Fruit fly (Drosophila melanogaster) whole organism, embryonic: ENCODE measurements around the gene CG43400.

ENCODE experiments used
- Bgb ChIP-seq: fragments of 200-800 bp; sonication (Bioruptor generic); IDR thresholded peaks from 2 replicates; pipeline ENCODE4 v1.3.6; 2022; ENCODE audit warnings: missing biosample characterization, missing genetic modification characterization; ENCODE audit not compliant: partially characterized antibody
- CG11456 ChIP-seq: fragments of 200-800 bp; sonication (Bioruptor generic); IDR thresholded peaks from 3 replicates; pipeline ENCODE4 v1.3.6; 2022; ENCODE audit warnings: missing biosample characterization, missing genetic modification characterization
- CG11696 ChIP-seq: fragments of 200-800 bp; sonication (Bioruptor generic); IDR thresholded peaks from 2 replicates; pipeline ENCODE4 v1.3.6; 2022; ENCODE audit warnings: missing biosample characterization, missing genetic modification characterization
- CG12744 ChIP-seq: fragments of 200-800 bp; sonication (Bioruptor generic); optimal IDR thresholded peaks from 2 replicates; lab custom pipeline; 2016; ENCODE audit warnings: missing biosample characterization, missing genetic modification characterization
- CG12769 ChIP-seq: fragments of 200-800 bp; sonication (Bioruptor generic); optimal IDR thresholded peaks from 2 replicates; lab custom pipeline; 2019; ENCODE audit warnings: missing biosample characterization, mild to moderate bottlenecking, missing genetic modification characterization, moderate library complexity
- CG13123 ChIP-seq: fragments of 200-800 bp; sonication (Bioruptor generic); optimal IDR thresholded peaks from 2 replicates; lab custom pipeline; 2016; ENCODE audit warnings: missing biosample characterization, missing genetic modification characterization
- CG14667 ChIP-seq: fragments of 200-800 bp; sonication (Bioruptor generic); IDR thresholded peaks from 2 replicates; pipeline ENCODE4 v1.3.6; 2022; ENCODE audit warnings: missing biosample characterization, missing genetic modification characterization
- CG17829 ChIP-seq: fragments of 200-800 bp; optimal IDR thresholded peaks from 2 replicates; lab custom pipeline; 2019; ENCODE audit warnings: missing biosample characterization, mild to moderate bottlenecking, missing genetic modification characterization, moderate library complexity
- CG1832 ChIP-seq: fragments of 200-800 bp; sonication (Bioruptor generic); optimal IDR thresholded peaks from 2 replicates; lab custom pipeline; 2017; ENCODE audit warnings: missing biosample characterization, mild to moderate bottlenecking, missing genetic modification characterization, inconsistent platforms
- CG31388 ChIP-seq: fragments of 200-800 bp; sonication (Bioruptor generic); optimal IDR thresholded peaks from 2 replicates; lab custom pipeline; 2016; ENCODE audit warnings: missing biosample characterization, missing genetic modification characterization
- CG3838 ChIP-seq: fragments of 200-800 bp; sonication (Bioruptor generic); optimal IDR thresholded peaks from 3 replicates; lab custom pipeline; 2016; ENCODE audit warnings: missing biosample characterization, missing genetic modification characterization
- CG4360 ChIP-seq: fragments of 200-800 bp; sonication (Bioruptor generic); IDR thresholded peaks from 2 replicates; pipeline ENCODE4 v1.3.6; 2022; ENCODE audit warnings: missing biosample characterization, missing genetic modification characterization
- CG4424 ChIP-seq: fragments of 200-800 bp; sonication (Bioruptor generic); optimal IDR thresholded peaks from 3 replicates; lab custom pipeline; 2016; ENCODE audit warnings: missing biosample characterization, missing genetic modification characterization
- CG4707 ChIP-seq: fragments of 200-800 bp; sonication (Bioruptor generic); optimal IDR thresholded peaks from 2 replicates; lab custom pipeline; 2018; ENCODE audit warnings: missing biosample characterization, mild to moderate bottlenecking, missing genetic modification characterization, moderate library complexity
- CG6813 ChIP-seq: fragments of 200-800 bp; sonication (Bioruptor generic); optimal IDR thresholded peaks from 2 replicates; lab custom pipeline; 2017; ENCODE audit warnings: missing biosample characterization, missing genetic modification characterization, mild to moderate bottlenecking, moderate library complexity, missing genetic modification reagents
- CG7745 ChIP-seq: fragments of 200-800 bp; sonication (Bioruptor generic); optimal IDR thresholded peaks from 2 replicates; lab custom pipeline; 2018; ENCODE audit warnings: missing biosample characterization, mild to moderate bottlenecking, missing genetic modification characterization, moderate library complexity
- CG9215 ChIP-seq: fragments of 200-800 bp; sonication (Bioruptor generic); IDR thresholded peaks from 2 replicates; pipeline ENCODE4 v1.3.6; 2022; ENCODE audit warnings: missing biosample characterization, missing genetic modification characterization
- CG9437 ChIP-seq: fragments of 200-800 bp; sonication (Bioruptor generic); optimal IDR thresholded peaks from 2 replicates; lab custom pipeline; 2018; ENCODE audit warnings: missing biosample characterization, mild to moderate bottlenecking, missing genetic modification characterization
- CG9932 ChIP-seq: fragments of 200-800 bp; sonication (Bioruptor generic); IDR thresholded peaks from 2 replicates; pipeline ENCODE4 v1.3.6; 2022; ENCODE audit warnings: missing biosample characterization, missing genetic modification characterization
- D ChIP-seq, 2 experiments: fragments of 200-800 bp in 1 of 2; fragments of >200 bp in 1 of 2; sonication (Bioruptor generic) in 1 of 2; optimal IDR thresholded peaks; 2 replicates in 1 of 2; 3 replicates in 1 of 2; lab custom pipeline; 2017; ENCODE audit warnings: mild to moderate bottlenecking in 1 of 2, missing biosample characterization in 1 of 2, missing genetic modification characterization in 1 of 2, missing genetic modification reagents in 1 of 2
- D19B ChIP-seq: fragments of 200-800 bp; sonication (Bioruptor generic); optimal IDR thresholded peaks from 2 replicates; lab custom pipeline; 2017; ENCODE audit warnings: missing biosample characterization, mild to moderate bottlenecking, missing genetic modification characterization
- Deaf1 ChIP-seq: fragments of 200-800 bp; optimal IDR thresholded peaks from 3 replicates; lab custom pipeline; 2019; ENCODE audit warnings: missing biosample characterization, mild to moderate bottlenecking, missing genetic modification characterization, moderate library complexity
- Dll ChIP-seq: fragments of 200-800 bp; sonication (Bioruptor generic); IDR thresholded peaks from 4 replicates; pipeline ENCODE4 v1.3.6; 2022; ENCODE audit warnings: missing biosample characterization, missing genetic modification characterization; ENCODE audit not compliant: partially characterized antibody
- Fer2 ChIP-seq: fragments of 200-800 bp; sonication (Bioruptor generic); optimal IDR thresholded peaks from 2 replicates; lab custom pipeline; 2018; ENCODE audit warnings: missing biosample characterization, mild to moderate bottlenecking, missing genetic modification characterization, moderate library complexity
- H2.0 ChIP-seq: fragments of 200-800 bp; sonication (Bioruptor generic); IDR thresholded peaks from 2 replicates; pipeline ENCODE4 v1.3.6; 2022; ENCODE audit warnings: missing biosample characterization, missing genetic modification characterization
- Lim3 ChIP-seq: fragments of 200-800 bp; sonication (Bioruptor generic); IDR thresholded peaks from 2 replicates; pipeline ENCODE4 v1.3.6; 2022; ENCODE audit warnings: missing biosample characterization, missing genetic modification characterization
- Nf-YA ChIP-seq: fragments of 200-800 bp; sonication (Bioruptor generic); IDR thresholded peaks from 2 replicates; pipeline ENCODE4 v1.3.6; 2022; ENCODE audit warnings: missing biosample characterization, missing genetic modification characterization
- Nf-YC ChIP-seq: fragments of 200-800 bp; optimal IDR thresholded peaks from 3 replicates; lab custom pipeline; 2019; ENCODE audit warnings: missing biosample characterization, mild to moderate bottlenecking, missing genetic modification characterization, moderate library complexity
- Rfx ChIP-seq: fragments of 200-800 bp; sonication (Bioruptor generic); IDR thresholded peaks from 2 replicates; pipeline ENCODE4 v1.3.6; 2022; ENCODE audit warnings: missing biosample characterization, missing genetic modification characterization
- Sox102F ChIP-seq: fragments of 200-800 bp; sonication (Bioruptor generic); optimal IDR thresholded peaks from 2 replicates; lab custom pipeline; 2018; ENCODE audit warnings: missing biosample characterization, mild to moderate bottlenecking, missing genetic modification characterization, moderate library complexity
- Ssrp ChIP-seq: fragments of 200-800 bp; sonication (Bioruptor generic); optimal IDR thresholded peaks from 2 replicates; lab custom pipeline; 2018; ENCODE audit warnings: missing biosample characterization, mild to moderate bottlenecking, missing genetic modification characterization, moderate library complexity
- TFAM ChIP-seq: fragments of 200-800 bp; sonication (Bioruptor generic); optimal IDR thresholded peaks from 2 replicates; lab custom pipeline; 2017; ENCODE audit warnings: missing biosample characterization, missing genetic modification characterization, inconsistent platforms
- Vsx1 ChIP-seq: fragments of 200-800 bp; sonication (Bioruptor generic); optimal IDR thresholded peaks from 2 replicates; lab custom pipeline; 2017; ENCODE audit warnings: missing biosample characterization, mild to moderate bottlenecking, missing genetic modification characterization, missing genetic modification reagents
- ci ChIP-seq: fragments of 200-800 bp; sonication (Bioruptor generic); IDR thresholded peaks from 3 replicates; pipeline ENCODE4 v1.3.6; 2022; ENCODE audit warnings: missing biosample characterization, missing genetic modification characterization
- cwo ChIP-seq: fragments of 200-800 bp; sonication (Bioruptor generic); optimal IDR thresholded peaks from 3 replicates; lab custom pipeline; 2017; ENCODE audit warnings: missing biosample characterization, missing genetic modification characterization, mild to moderate bottlenecking, moderate library complexity, missing genetic modification reagents
- dmrt11E ChIP-seq: fragments of 200-800 bp; sonication (Bioruptor generic); optimal IDR thresholded peaks from 3 replicates; lab custom pipeline; 2018; ENCODE audit warnings: missing biosample characterization, mild to moderate bottlenecking, missing genetic modification characterization, moderate library complexity
- gce ChIP-seq: fragments of 200-800 bp; sonication (Bioruptor generic); IDR thresholded peaks from 3 replicates; pipeline ENCODE4 v1.3.6; 2022; ENCODE audit warnings: missing biosample characterization, missing genetic modification characterization
- grau ChIP-seq: fragments of 200-800 bp; optimal IDR thresholded peaks from 3 replicates; lab custom pipeline; 2019; ENCODE audit warnings: missing biosample characterization, mild to moderate bottlenecking, missing genetic modification characterization, moderate library complexity
- ham ChIP-seq: fragments of 200-800 bp; sonication (Bioruptor generic); IDR thresholded peaks from 2 replicates; pipeline ENCODE4 v1.3.6; 2022; ENCODE audit warnings: missing biosample characterization, missing genetic modification characterization
- hkb ChIP-seq, 2 experiments: fragments of 200-800 bp in 1 of 2; fragments of >200 bp in 1 of 2; sonication (Bioruptor generic) in 1 of 2; IDR thresholded peaks in 1 of 2; optimal IDR thresholded peaks in 1 of 2; 2 replicates each; pipeline versions ENCODE4 v1.3.6 to Lab custom; 2017 to 2022; ENCODE audit warnings: missing biosample characterization in 1 of 2, missing genetic modification characterization in 1 of 2
- kni ChIP-seq: fragments of 200-800 bp; sonication (Bioruptor generic); optimal IDR thresholded peaks from 3 replicates; lab custom pipeline; 2017; ENCODE audit warnings: mild to moderate bottlenecking, missing biosample characterization, missing genetic modification reagents, missing genetic modification characterization
- lmd ChIP-seq: fragments of 200-800 bp; sonication (Bioruptor generic); IDR thresholded peaks from 2 replicates; pipeline ENCODE4 v1.3.6; 2022; ENCODE audit warnings: missing biosample characterization, missing genetic modification characterization
- mld ChIP-seq: fragments of 200-800 bp; sonication (Bioruptor generic); IDR thresholded peaks from 3 replicates; pipeline ENCODE4 v1.3.6; 2022; ENCODE audit warnings: missing biosample characterization, missing genetic modification characterization; ENCODE audit not compliant: partially characterized antibody
- nmo ChIP-seq: fragments of 200-800 bp; sonication (Bioruptor generic); optimal IDR thresholded peaks from 2 replicates; lab custom pipeline; 2018; ENCODE audit warnings: missing biosample characterization, mild to moderate bottlenecking, missing genetic modification characterization, moderate library complexity
- sens ChIP-seq: fragments of 200-800 bp; sonication (Bioruptor generic); peaks from one replicate; lab custom pipeline; 2016; ENCODE audit warnings: missing biosample characterization, missing genetic modification characterization
- sens-2 ChIP-seq: fragments of 200-800 bp; sonication (Bioruptor generic); IDR thresholded peaks from 2 replicates; pipeline ENCODE4 v1.3.6; 2022; ENCODE audit warnings: missing biosample characterization, missing genetic modification characterization
- slou ChIP-seq: fragments of 200-800 bp; sonication (Bioruptor generic); optimal IDR thresholded peaks from 3 replicates; lab custom pipeline; 2016; ENCODE audit warnings: missing biosample characterization, missing genetic modification characterization
- tll ChIP-seq, 2 experiments: fragments of 200-800 bp in 1 of 2; fragments of >200 bp in 1 of 2; sonication (Bioruptor generic) in 1 of 2; optimal IDR thresholded peaks; 2 replicates each; lab custom pipeline; 2017 to 2019; ENCODE audit warnings: missing biosample characterization in 2 of 2, missing genetic modification characterization in 2 of 2, mild to moderate bottlenecking in 1 of 2, moderate library complexity in 1 of 2
- toy ChIP-seq: fragments of 200-800 bp; sonication (Bioruptor generic); IDR thresholded peaks from 2 replicates; pipeline ENCODE4 v1.3.6; 2022; ENCODE audit warnings: missing biosample characterization, missing genetic modification characterization
- wor ChIP-seq: fragments of 200-800 bp; sonication (Bioruptor generic); IDR thresholded peaks from 2 replicates; pipeline ENCODE4 v1.3.6; 2022; ENCODE audit warnings: missing biosample characterization, missing genetic modification characterization

The CG43400 gene

dm6 chr2L:8478379-8478778 lies 12.2 kb upstream of the CG43400 start (continued):
- TF ChIP-seq CG9215 (GFP tag; lab: Robert Waterston, UW): no peak
- TF ChIP-seq Rfx (GFP tag; lab: Robert Waterston, UW): peak; percentile 27; the same call in 1 of the 2 replicates
- no peak for TF ChIP-seq dmrt11E (tag; lab: Kevin White, UChicago)
- TF ChIP-seq D19B (GFP tag; lab: Kevin White, UChicago): no peak
- peak; percentile 84 for TF ChIP-seq CG12769 (tag; lab: Kevin White, UChicago)
- no peak for TF ChIP-seq CG9437
- peak; percentile 24 for TF ChIP-seq Deaf1 (tag; lab: Kevin White, UChicago)
- no peak for TF ChIP-seq CG14667
- peak; percentile 15 for TF ChIP-seq D (optimal IDR thresholded peaks at IDR 0.05; lab: Kevin White, UChicago)
- TF ChIP-seq D (GFP tag; optimal IDR thresholded peaks at IDR 0.05; lab: Kevin White, UChicago): no peak
- TF ChIP-seq mld: 0 out of 3 replicates have a peak, but pooled peaks have one; percentile 45
- TF ChIP-seq TFAM (GFP tag; lab: Kevin White, UChicago): no peak
- peak; percentile 9; the same call in 1 of the 2 replicates for TF ChIP-seq Bgb (GFP tag; lab: Robert Waterston, UW)
- TF ChIP-seq Sox102F (GFP tag; lab: Kevin White, UChicago): no peak
- TF ChIP-seq CG11696 (GFP tag; lab: Robert Waterston, UW): no peak
- TF ChIP-seq ham (GFP tag; lab: Robert Waterston, UW): no peak
- no peak for TF ChIP-seq CG4424 (GFP tag; lab: Kevin White, UChicago)
- TF ChIP-seq CG11456 (GFP tag; lab: Robert Waterston, UW): no peak
- TF ChIP-seq sens-2 (GFP tag; lab: Robert Waterston, UW): no peak
- TF ChIP-seq Fer2 (tag; lab: Kevin White, UChicago): no peak
- no peak for TF ChIP-seq lmd
- TF ChIP-seq kni: peak; percentile 75
- TF ChIP-seq CG4707 (GFP tag; lab: Kevin White, UChicago): no peak
- TF ChIP-seq CG7745: peak; percentile 9
- TF ChIP-seq Nf-YC (tag; lab: Kevin White, UChicago): no peak
- TF ChIP-seq CG12744 (GFP tag; lab: Kevin White, UChicago): no peak
- no peak for TF ChIP-seq CG31388 (GFP tag; lab: Kevin White, UChicago)
- no peak for TF ChIP-seq nmo (GFP tag; lab: Kevin White, UChicago)
- no peak for TF ChIP-seq CG13123
- TF ChIP-seq gce: no peak
- TF ChIP-seq cwo: peak; percentile 51
- no peak for TF ChIP-seq CG9932 (GFP tag; lab: Robert Waterston, UW)
- TF ChIP-seq hkb (optimal IDR thresholded peaks at IDR 0.05; lab: Kevin White, UChicago): no peak
- no peak for TF ChIP-seq hkb (GFP tag; IDR thresholded peaks at IDR 0.05; lab: Robert Waterston, UW)
- TF ChIP-seq Lim3: no peak
- TF ChIP-seq CG6813: no peak
- no peak for TF ChIP-seq Vsx1 (GFP tag; lab: Kevin White, UChicago)
- TF ChIP-seq wor (GFP tag; lab: Robert Waterston, UW): no peak
- TF ChIP-seq CG4360 (GFP tag; lab: Robert Waterston, UW): 0 out of 2 replicates have a peak, but pooled peaks have one; percentile 15
- no peak for TF ChIP-seq Nf-YA
- TF ChIP-seq tll (GFP tag; optimal IDR thresholded peaks at IDR 0.05; lab: Kevin White, UChicago): peak in 1 of 2 experiments; percentile 32
- TF ChIP-seq toy (GFP tag; lab: Robert Waterston, UW): no peak
- TF ChIP-seq Ssrp (tag; lab: Kevin White, UChicago): no peak
- TF ChIP-seq ci (GFP tag; lab: Robert Waterston, UW): 0 out of 3 replicates have a peak, but pooled peaks have one; percentile 35
- no peak for TF ChIP-seq CG3838 (GFP tag; lab: Kevin White, UChicago)
- TF ChIP-seq Dll: 0 out of 4 replicates have a peak, but pooled peaks have one; percentile 28
- no peak for TF ChIP-seq H2.0 (GFP tag; lab: Robert Waterston, UW)
- TF ChIP-seq CG17829 (tag; lab: Kevin White, UChicago): no peak
- TF ChIP-seq sens (GFP tag; lab: Kevin White, UChicago): peak; percentile 9
- TF ChIP-seq grau (tag; lab: Kevin White, UChicago): no peak
- no peak for TF ChIP-seq slou
- TF ChIP-seq CG1832 (GFP tag; lab: Kevin White, UChicago): peak; percentile 1
